Worm (Caenorhabditis elegans) whole organism, L4/young adult: ENCODE measurements around the gene klp-3.

Source experiments
- W03F9.2 ChIP-seq: fragments of 150-350 bp; optimal IDR thresholded peaks from 2 replicates; lab custom pipeline; 2014; ENCODE audit warnings: missing biosample characterization, missing genetic modification characterization
- dao-5 ChIP-seq: sonication (generic microtip); optimal IDR thresholded peaks from 2 replicates; lab custom pipeline; 2016; ENCODE audit warnings: missing genotype, missing genetic modification characterization, moderate library complexity, missing compliant biosample characterization
- him-1 ChIP-seq: sonication (generic microtip); optimal IDR thresholded peaks from 2 replicates; lab custom pipeline; 2016; ENCODE audit warnings: missing genotype, missing genetic modification reagents, missing genetic modification characterization, missing compliant biosample characterization

klp-3 gene

ce11 chrII:7842053-7842452 lies at the start of gene klp-3:
Gene klp-3, plus strand, starts transcription at chrII:7842353.
- TF ChIP-seq W03F9.2 (tag; lab: Kevin White, UChicago) (no peak), him-1 (tag; lab: Kevin White, UChicago) (no peak), dao-5 (tag; lab: Kevin White, UChicago) (no peak)

- TF ChIP-seq W03F9.2 (tag; lab: Kevin White, UChicago) (no peak), him-1 (tag; lab: Kevin White, UChicago) (no peak), dao-5 (tag; lab: Kevin White, UChicago) (no peak)
Measured at ce11 chrII:7792514-7792913, 49.6 kb upstream of the klp-3 start.

- TF ChIP-seq W03F9.2 (tag; lab: Kevin White, UChicago) = no peak
- no peak for TF ChIP-seq dao-5 (tag; lab: Kevin White, UChicago)
- no peak for TF ChIP-seq him-1 (tag; lab: Kevin White, UChicago)
Measured at ce11 chrII:7794222-7794621, 47.9 kb upstream of the klp-3 start, which contains the start of gene glr-4. Gene glr-4, minus strand, starts transcription at chrII:7794322.

- TF ChIP-seq W03F9.2 (tag; lab: Kevin White, UChicago) = no peak
- no peak for TF ChIP-seq him-1 (tag; lab: Kevin White, UChicago)
- no peak for TF ChIP-seq dao-5 (tag; lab: Kevin White, UChicago)
Measured at ce11 chrII:7795299-7795698, 46.9 kb upstream of the klp-3 start.

ce11 chrII:7801255-7801654 lies 40.9 kb upstream of the klp-3 start:
- TF ChIP-seq dao-5 (tag; lab: Kevin White, UChicago) = no peak
- no peak for TF ChIP-seq W03F9.2 (tag; lab: Kevin White, UChicago)
- no peak for TF ChIP-seq him-1 (tag; lab: Kevin White, UChicago)

ce11 chrII:7801899-7802298 lies 40.3 kb upstream of the klp-3 start:
- no peak for TF ChIP-seq dao-5 (tag; lab: Kevin White, UChicago)

- TF ChIP-seq him-1 (tag; lab: Kevin White, UChicago) (no peak), dao-5 (tag; lab: Kevin White, UChicago) (no peak), W03F9.2 (tag; lab: Kevin White, UChicago) (no peak)
Measured at ce11 chrII:7803174-7803573, 39.0 kb upstream of the klp-3 start.

- TF ChIP-seq dao-5 (tag; lab: Kevin White, UChicago) (no peak), W03F9.2 (tag; lab: Kevin White, UChicago) (no peak)
Measured at ce11 chrII:7806054-7806453, 36.1 kb upstream of the klp-3 start.

- no peak for TF ChIP-seq him-1 (tag; lab: Kevin White, UChicago)
- no peak for TF ChIP-seq W03F9.2 (tag; lab: Kevin White, UChicago)
- no peak for TF ChIP-seq dao-5 (tag; lab: Kevin White, UChicago)
Measured at ce11 chrII:7806872-7807271, 35.3 kb upstream of the klp-3 start.

- TF ChIP-seq dao-5 (tag; lab: Kevin White, UChicago) = no peak
- TF ChIP-seq W03F9.2 (tag; lab: Kevin White, UChicago) = no peak
- TF ChIP-seq him-1 (tag; lab: Kevin White, UChicago) = no peak
Measured at ce11 chrII:7808153-7808552, 34.0 kb upstream of the klp-3 start.

- no peak for TF ChIP-seq dao-5 (tag; lab: Kevin White, UChicago)
- TF ChIP-seq W03F9.2 (tag; lab: Kevin White, UChicago) = no peak
Measured at ce11 chrII:7808950-7809349, 33.2 kb upstream of the klp-3 start.

ce11 chrII:7809358-7809914 lies 32.7 kb upstream of the klp-3 start:
- no peak for TF ChIP-seq W03F9.2 (tag; lab: Kevin White, UChicago)
- TF ChIP-seq dao-5 (tag; lab: Kevin White, UChicago) = no peak
- TF ChIP-seq him-1 (tag; lab: Kevin White, UChicago) = no peak

- TF ChIP-seq W03F9.2 (tag; lab: Kevin White, UChicago) (no peak), him-1 (tag; lab: Kevin White, UChicago) (no peak), dao-5 (tag; lab: Kevin White, UChicago) (no peak)
Measured at ce11 chrII:7810162-7810868, 31.8 kb upstream of the klp-3 start.

- TF ChIP-seq dao-5 (tag; lab: Kevin White, UChicago) (no peak), W03F9.2 (tag; lab: Kevin White, UChicago) (no peak), him-1 (tag; lab: Kevin White, UChicago) (no peak)
Measured at ce11 chrII:7810869-7811543, 31.1 kb upstream of the klp-3 start, which contains the start of gene cki-1. Gene cki-1, plus strand, starts transcription at chrII:7811240.
